Fruit fly (Drosophila melanogaster) whole organism, embryonic: ENCODE measurements around the gene Cp7Fa.

Experiments
- Atf6 ChIP-seq: fragments of 200-800 bp; sonication (Bioruptor generic); IDR thresholded peaks from 2 replicates; pipeline ENCODE4 v1.3.6; 2022; ENCODE audit warnings: missing biosample characterization, missing genetic modification characterization
- Bteb2 ChIP-seq: fragments of 200-800 bp; sonication (Bioruptor generic); optimal IDR thresholded peaks from 2 replicates; lab custom pipeline; 2016; ENCODE audit warnings: missing biosample characterization, missing genetic modification characterization
- CG10209 ChIP-seq: fragments of 200-800 bp; sonication (Bioruptor generic); optimal IDR thresholded peaks from 3 replicates; lab custom pipeline; 2017; ENCODE audit warnings: missing biosample characterization, mild to moderate bottlenecking, missing genetic modification characterization, missing genetic modification reagents
- CG11456 ChIP-seq: fragments of 200-800 bp; sonication (Bioruptor generic); IDR thresholded peaks from 3 replicates; pipeline ENCODE4 v1.3.6; 2022; ENCODE audit warnings: missing biosample characterization, missing genetic modification characterization
- CG11695 ChIP-seq: fragments of 200-800 bp; sonication (Bioruptor generic); IDR thresholded peaks from 3 replicates; pipeline ENCODE4 v1.3.6; 2022; ENCODE audit warnings: missing biosample characterization, missing genetic modification characterization
- CG12071 ChIP-seq: fragments of 200-800 bp; sonication (Bioruptor generic); optimal IDR thresholded peaks from 3 replicates; lab custom pipeline; 2018; ENCODE audit warnings: missing biosample characterization, mild to moderate bottlenecking, missing genetic modification characterization
- CG13894 ChIP-seq: fragments of 200-800 bp; sonication (Bioruptor generic); optimal IDR thresholded peaks from 3 replicates; lab custom pipeline; 2018; ENCODE audit warnings: missing biosample characterization, mild to moderate bottlenecking, missing genetic modification characterization, moderate library complexity
- CG15269 ChIP-seq: fragments of 200-800 bp; sonication (Bioruptor generic); optimal IDR thresholded peaks from 2 replicates; lab custom pipeline; 2018; ENCODE audit warnings: missing biosample characterization, mild to moderate bottlenecking, missing genetic modification characterization, moderate library complexity
- CG1603 ChIP-seq: fragments of 200-800 bp; sonication (Bioruptor generic); optimal IDR thresholded peaks from 2 replicates; lab custom pipeline; 2019; ENCODE audit warnings: missing biosample characterization, mild to moderate bottlenecking, missing genetic modification characterization, moderate library complexity
- CG1792 ChIP-seq: fragments of 200-800 bp; sonication (Bioruptor generic); optimal IDR thresholded peaks from 2 replicates; lab custom pipeline; 2016; ENCODE audit warnings: missing biosample characterization, missing genetic modification characterization
- CG2199 ChIP-seq: fragments of 200-800 bp; sonication (Bioruptor generic); IDR thresholded peaks from 3 replicates; pipeline ENCODE4 v1.3.6; 2022; ENCODE audit warnings: missing biosample characterization, missing genetic modification characterization
- CG32767 ChIP-seq: fragments of 200-800 bp; sonication (Bioruptor generic); IDR thresholded peaks from 2 replicates; pipeline ENCODE4 v1.3.6; 2022; ENCODE audit warnings: missing biosample characterization, missing genetic modification characterization
- CG6272 ChIP-seq: fragments of 200-800 bp; sonication (Bioruptor generic); IDR thresholded peaks from 2 replicates; pipeline ENCODE4 v1.3.6; 2022; ENCODE audit warnings: missing biosample characterization, missing genetic modification characterization
- CG7372 ChIP-seq: fragments of 200-800 bp; sonication (Bioruptor generic); IDR thresholded peaks from 2 replicates; pipeline ENCODE4 v1.3.6; 2022; ENCODE audit warnings: missing biosample characterization, missing genetic modification characterization
- CHES-1-like ChIP-seq: fragments of 200-800 bp; sonication (Bioruptor generic); optimal IDR thresholded peaks from 2 replicates; lab custom pipeline; 2016; ENCODE audit warnings: missing biosample characterization, missing genetic modification characterization
- CkIIα-i1 ChIP-seq: fragments of 200-800 bp; sonication (Bioruptor generic); IDR thresholded peaks from 2 replicates; pipeline ENCODE4 v1.3.6; 2022; ENCODE audit warnings: missing biosample characterization, missing genetic modification characterization
- D19B ChIP-seq: fragments of 200-800 bp; sonication (Bioruptor generic); optimal IDR thresholded peaks from 2 replicates; lab custom pipeline; 2017; ENCODE audit warnings: missing biosample characterization, mild to moderate bottlenecking, missing genetic modification characterization
- Dref ChIP-seq: fragments of 200-800 bp; sonication (Bioruptor generic); IDR thresholded peaks from 2 replicates; pipeline ENCODE4 v1.3.6; 2022; ENCODE audit warnings: missing biosample characterization, missing genetic modification characterization
- Gug ChIP-seq: fragments of 200-800 bp; sonication (Bioruptor generic); IDR thresholded peaks from 4 replicates; pipeline ENCODE4 v1.3.6; 2022; ENCODE audit warnings: missing biosample characterization, missing genetic modification characterization
- Kr ChIP-seq: fragments of 200-800 bp; sonication (Bioruptor generic); optimal IDR thresholded peaks from 2 replicates; lab custom pipeline; 2017; ENCODE audit warnings: missing biosample characterization, mild to moderate bottlenecking, missing genetic modification characterization
- Max ChIP-seq: fragments of 200-800 bp; sonication (Bioruptor generic); optimal IDR thresholded peaks from 2 replicates; lab custom pipeline; 2016; ENCODE audit warnings: missing biosample characterization, mild to moderate bottlenecking, missing genetic modification characterization
- Nf-YA ChIP-seq: fragments of 200-800 bp; sonication (Bioruptor generic); IDR thresholded peaks from 2 replicates; pipeline ENCODE4 v1.3.6; 2022; ENCODE audit warnings: missing biosample characterization, missing genetic modification characterization
- Poxn ChIP-seq: fragments of 200-800 bp; sonication (Bioruptor generic); IDR thresholded peaks from 2 replicates; pipeline ENCODE4 v1.3.6; 2022; ENCODE audit warnings: missing biosample characterization, missing genetic modification characterization
- Rx ChIP-seq: fragments of 200-800 bp; sonication (Bioruptor generic); IDR thresholded peaks from 2 replicates; pipeline ENCODE4 v1.3.6; 2022; ENCODE audit warnings: missing biosample characterization, missing genetic modification characterization
- Spps ChIP-seq: fragments of 200-800 bp; sonication (Bioruptor generic); optimal IDR thresholded peaks from 2 replicates; lab custom pipeline; 2018; ENCODE audit warnings: missing biosample characterization, mild to moderate bottlenecking, missing genetic modification characterization
- TFAM ChIP-seq: fragments of 200-800 bp; sonication (Bioruptor generic); optimal IDR thresholded peaks from 2 replicates; lab custom pipeline; 2017; ENCODE audit warnings: missing biosample characterization, missing genetic modification characterization, inconsistent platforms
- Xbp1 ChIP-seq: fragments of 200-800 bp; sonication (Bioruptor generic); optimal IDR thresholded peaks from 3 replicates; lab custom pipeline; 2016; ENCODE audit warnings: missing biosample characterization, mild to moderate bottlenecking, missing genetic modification characterization
- al ChIP-seq: fragments of 200-800 bp; sonication (Bioruptor generic); IDR thresholded peaks from 2 replicates; pipeline ENCODE4 v1.3.6; 2022; ENCODE audit warnings: missing biosample characterization, missing genetic modification characterization
- caup ChIP-seq: fragments of 200-800 bp; sonication (Bioruptor generic); optimal IDR thresholded peaks from 3 replicates; lab custom pipeline; 2017; ENCODE audit warnings: missing biosample characterization, mild to moderate bottlenecking, missing genetic modification characterization, moderate library complexity; ENCODE audit not compliant: severe bottlenecking
- chif ChIP-seq, 2 experiments: fragments of 200-800 bp; sonication (Bioruptor generic); optimal IDR thresholded peaks; 3 replicates each; lab custom pipeline; 2016; ENCODE audit warnings: missing biosample characterization in 2 of 2, missing genetic modification characterization in 2 of 2
- crol ChIP-seq: fragments of 200-800 bp; sonication (Bioruptor generic); IDR thresholded peaks from 2 replicates; pipeline ENCODE4 v1.3.6; 2022; ENCODE audit warnings: missing biosample characterization, missing genetic modification characterization
- danr ChIP-seq: fragments of 200-800 bp; sonication (Bioruptor generic); IDR thresholded peaks from 2 replicates; pipeline ENCODE4 v1.3.6; 2022; ENCODE audit warnings: missing biosample characterization, missing genetic modification characterization
- esg ChIP-seq: fragments of 200-800 bp; sonication (Bioruptor generic); conservative IDR thresholded peaks from 2 replicates; pipeline ENCODE4 v1.3.6; 2022; ENCODE audit warnings: missing biosample characterization, missing genetic modification characterization
- exex ChIP-seq: fragments of 200-800 bp; sonication (Bioruptor generic); optimal IDR thresholded peaks from 4 replicates; lab custom pipeline; 2018; ENCODE audit warnings: missing biosample characterization, mild to moderate bottlenecking, missing genetic modification characterization, moderate library complexity
- fd3F ChIP-seq: fragments of 200-800 bp; sonication (Bioruptor generic); optimal IDR thresholded peaks from 2 replicates; lab custom pipeline; 2018; ENCODE audit warnings: missing biosample characterization, mild to moderate bottlenecking, missing genetic modification characterization, moderate library complexity
- fd96Cb ChIP-seq: fragments of 200-800 bp; sonication (Bioruptor generic); optimal IDR thresholded peaks from 2 replicates; lab custom pipeline; 2018; ENCODE audit warnings: missing biosample characterization, mild to moderate bottlenecking, missing genetic modification characterization, moderate library complexity
- gt ChIP-seq: fragments of 200-800 bp; sonication (Bioruptor generic); IDR thresholded peaks from 2 replicates; pipeline ENCODE4 v1.3.6; 2022; ENCODE audit warnings: missing biosample characterization, missing genetic modification characterization
- her ChIP-seq: fragments of 200-800 bp; sonication (Bioruptor generic); optimal IDR thresholded peaks from 2 replicates; lab custom pipeline; 2016; ENCODE audit warnings: missing biosample characterization, missing genetic modification characterization
- lab ChIP-seq: fragments of 200-800 bp; sonication (Bioruptor generic); optimal IDR thresholded peaks from 3 replicates; lab custom pipeline; 2017; ENCODE audit warnings: missing biosample characterization, missing genetic modification characterization, mild to moderate bottlenecking, moderate library complexity, missing genetic modification reagents
- lola ChIP-seq, 3 experiments: fragments of >200 bp in 2 of 3; fragments of 200-800 bp in 1 of 3; sonication (Bioruptor generic) in 1 of 3; optimal IDR thresholded peaks; 2 replicates each; lab custom pipeline; 2017 to 2019; ENCODE audit warnings: missing biosample characterization in 3 of 3, missing genetic modification characterization in 3 of 3, mild to moderate bottlenecking in 1 of 3, moderate library complexity in 1 of 3
- oc ChIP-seq: fragments of 200-800 bp; sonication (Bioruptor generic); optimal IDR thresholded peaks from 2 replicates; lab custom pipeline; 2018; ENCODE audit warnings: missing biosample characterization, mild to moderate bottlenecking, missing genetic modification characterization, moderate library complexity
- otp ChIP-seq: fragments of 200-800 bp; sonication (Bioruptor generic); IDR thresholded peaks from 3 replicates; pipeline ENCODE4, ENCODE4 v1.3.6; 2022; ENCODE audit warnings: missing biosample characterization, missing genetic modification characterization
- p53 ChIP-seq: fragments of 200-800 bp; sonication (Bioruptor generic); optimal IDR thresholded peaks from 2 replicates; lab custom pipeline; 2016; ENCODE audit warnings: missing biosample characterization, missing genetic modification characterization
- prd ChIP-seq, 3 experiments: fragments of >200 bp in 2 of 3; fragments of 200-800 bp in 1 of 3; sonication (Bioruptor generic) in 1 of 3; optimal IDR thresholded peaks in 2 of 3; IDR thresholded peaks in 1 of 3; 2 replicates in 2 of 3; 3 replicates in 1 of 3; pipeline versions ENCODE4 v1.3.6 to Lab custom; 2017 to 2022; ENCODE audit warnings: missing biosample characterization in 1 of 3, missing genetic modification characterization in 1 of 3
- ranshi ChIP-seq: fragments of 200-800 bp; sonication (Bioruptor generic); IDR thresholded peaks from 2 replicates; pipeline ENCODE4 v1.3.6; 2022; ENCODE audit warnings: missing biosample characterization, missing genetic modification characterization
- ro ChIP-seq: fragments of 200-800 bp; sonication (Bioruptor generic); IDR thresholded peaks from 2 replicates; pipeline ENCODE4 v1.3.6; 2022; ENCODE audit warnings: missing biosample characterization, missing genetic modification characterization
- vfl ChIP-seq: fragments of 200-800 bp; sonication (Bioruptor generic); optimal IDR thresholded peaks from 2 replicates; lab custom pipeline; 2016; ENCODE audit warnings: missing biosample characterization, missing genetic modification characterization
- vnd ChIP-seq: fragments of 200-800 bp; sonication (Bioruptor generic); IDR thresholded peaks from 3 replicates; pipeline ENCODE4 v1.3.6; 2022; ENCODE audit warnings: missing biosample characterization, missing genetic modification characterization; ENCODE audit not compliant: partially characterized antibody
- wdn ChIP-seq: fragments of 200-800 bp; sonication (Bioruptor generic); IDR thresholded peaks from 2 replicates; pipeline ENCODE4 v1.3.6; 2022; ENCODE audit warnings: missing biosample characterization, missing genetic modification characterization

Gene Cp7Fa

dm6 chrX:8493473-8493872 lies 22.8 kb downstream of the Cp7Fa start (continued):
- TF ChIP-seq CkIIα-i1: 0 out of 2 replicates have a peak, but pooled peaks have one; percentile 5
- no peak for TF ChIP-seq gt (GFP tag; lab: Robert Waterston, UW)
- peak; percentile 24 for TF ChIP-seq fd96Cb
- no peak for TF ChIP-seq exex (tag; lab: Kevin White, UChicago)
- peak; percentile 51 for TF ChIP-seq CG12071 (GFP tag; lab: Kevin White, UChicago)
- no peak for TF ChIP-seq vfl
- peak; percentile 16; the same call in 1 of the 2 replicates for TF ChIP-seq ranshi (GFP tag; lab: Robert Waterston, UW)
- no peak for TF ChIP-seq D19B (GFP tag; lab: Kevin White, UChicago)
- peak; percentile 22 for TF ChIP-seq CG10209 (GFP tag; lab: Kevin White, UChicago)
- no peak for TF ChIP-seq lola (GFP tag; optimal IDR thresholded peaks at IDR 0.05; lab: Kevin White, UChicago)
- TF ChIP-seq CG1603: peak; percentile 59
- no peak for TF ChIP-seq crol (GFP tag; lab: Robert Waterston, UW)
- no peak for TF ChIP-seq p53
- TF ChIP-seq Spps (tag; lab: Kevin White, UChicago): no peak
- peak; percentile 58; the same call in 1 of the 3 replicates for TF ChIP-seq CG11456 (GFP tag; lab: Robert Waterston, UW)
- peak; percentile 20 for TF ChIP-seq CHES-1-like (GFP tag; lab: Kevin White, UChicago)
- no peak for TF ChIP-seq CG1792 (GFP tag; lab: Kevin White, UChicago)
- TF ChIP-seq ro (GFP tag; lab: Robert Waterston, UW): no peak
- peak; percentile 46 for TF ChIP-seq Bteb2 (GFP tag; lab: Kevin White, UChicago)
- TF ChIP-seq vnd (GFP tag; lab: Robert Waterston, UW): no peak
- peak; percentile 56 for TF ChIP-seq CG15269 (tag; lab: Kevin White, UChicago)
- 0 out of 2 replicates have a peak, but pooled peaks have one; percentile 25 for TF ChIP-seq Nf-YA (GFP tag; lab: Robert Waterston, UW)
- TF ChIP-seq danr (GFP tag; lab: Robert Waterston, UW): peak; percentile 27; the same call in 1 of the 2 replicates
- 0 out of 2 replicates have a peak, but pooled peaks have one; percentile 19 for TF ChIP-seq CG6272 (GFP tag; lab: Robert Waterston, UW)
- peak; percentile 0 for TF ChIP-seq oc (tag; lab: Kevin White, UChicago)
- TF ChIP-seq her (GFP tag; lab: Kevin White, UChicago): peak; percentile 41
- peak; percentile 64; the same call in 1 of the 3 replicates for TF ChIP-seq otp (GFP tag; lab: Robert Waterston, UW)
- TF ChIP-seq fd3F (GFP tag; lab: Kevin White, UChicago): peak; percentile 31
- TF ChIP-seq prd (optimal IDR thresholded peaks at IDR 0.05; lab: Kevin White, UChicago): no peak
- peak; percentile 48; the same call in 1 of the 3 replicates for TF ChIP-seq prd (GFP tag; IDR thresholded peaks at IDR 0.05; lab: Robert Waterston, UW)
- 0 out of 2 replicates have a peak, but pooled peaks have one; percentile 22 for TF ChIP-seq CG7372
- peak; percentile 2 for TF ChIP-seq Max (GFP tag; lab: Kevin White, UChicago)
- TF ChIP-seq Rx (GFP tag; lab: Robert Waterston, UW): peak; percentile 39; the same call in 1 of the 2 replicates
- peak; percentile 29; the same call in 1 of the 2 replicates for TF ChIP-seq al (GFP tag; lab: Robert Waterston, UW)
- TF ChIP-seq TFAM (GFP tag; lab: Kevin White, UChicago): no peak
- TF ChIP-seq Kr (GFP tag; lab: Kevin White, UChicago): no peak
- TF ChIP-seq Xbp1: no peak
- peak; percentile 42; the same call in 1 of the 4 replicates for TF ChIP-seq Gug (GFP tag; lab: Robert Waterston, UW)
- peak in 1 of 2 experiments; percentile 39 for TF ChIP-seq chif (GFP tag; optimal IDR thresholded peaks at IDR 0.05; lab: Kevin White, UChicago)
- no peak for TF ChIP-seq CG2199 (GFP tag; lab: Robert Waterston, UW)
- 0 out of 2 replicates have a peak, but pooled peaks have one; percentile 32 for TF ChIP-seq wdn (GFP tag; lab: Robert Waterston, UW)
- TF ChIP-seq CG32767 (GFP tag; lab: Robert Waterston, UW): peak; percentile 39; the same call in 1 of the 2 replicates
- peak; percentile 43 for TF ChIP-seq caup (GFP tag; lab: Kevin White, UChicago)
- peak; percentile 69 for TF ChIP-seq lab (GFP tag; lab: Kevin White, UChicago)
- TF ChIP-seq CG11695: peak; percentile 64; the same call in 2 of the 3 replicates
- TF ChIP-seq Atf6 (GFP tag; lab: Robert Waterston, UW): peak; percentile 75
- no peak for TF ChIP-seq Poxn (GFP tag; lab: Robert Waterston, UW)
- 0 out of 2 replicates have a peak, but pooled peaks have one; percentile 23 for TF ChIP-seq esg
- no peak for TF ChIP-seq Dref (GFP tag; lab: Robert Waterston, UW)
- peak; percentile 16 for TF ChIP-seq CG13894 (tag; lab: Kevin White, UChicago)
